Fruit fly (Drosophila melanogaster) whole organism: ENCODE data around the gene CG13097.

Source experiments
- CG8478 ChIP-seq: fragments of >200 bp; optimal IDR thresholded peaks from 2 replicates; lab custom pipeline; 2018; ENCODE audit warnings: inconsistent platforms
- EcR ChIP-seq, 2 experiments: fragments of >200 bp; optimal IDR thresholded peaks; 2 replicates each; lab custom pipeline; 2017; ENCODE audit warnings: missing biosample characterization in 2 of 2, missing genetic modification characterization in 2 of 2, missing genetic modification reagents in 2 of 2
- psq ChIP-seq: fragments of >200 bp; optimal IDR thresholded peaks from 2 replicates; lab custom pipeline; 2017

DNA sequence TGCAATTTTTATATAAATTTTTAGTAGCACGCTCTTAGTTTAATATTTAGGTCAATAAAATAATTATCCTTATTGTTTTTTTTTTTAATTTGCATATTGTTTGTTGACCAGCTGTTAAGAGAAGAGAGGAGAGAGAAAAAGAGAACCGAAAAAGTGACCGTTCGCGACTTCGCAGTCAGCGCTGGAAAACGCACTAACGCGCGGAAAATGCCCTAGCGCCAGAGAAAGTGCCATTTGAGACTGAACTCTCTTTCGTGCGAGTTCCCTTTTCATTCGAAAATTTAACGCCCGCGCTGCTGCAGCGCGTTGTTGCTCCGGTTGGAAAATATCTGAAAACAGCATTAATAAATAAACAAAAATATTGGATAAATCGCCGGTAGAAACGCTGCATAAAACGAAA lies 28.4 kb upstream of the CG13097 start:
- no peak for TF ChIP-seq psq (lab: Kevin White, UChicago)
- TF ChIP-seq CG8478 (lab: Kevin White, UChicago) = no peak
- TF ChIP-seq EcR (GFP tag; optimal IDR thresholded peaks at IDR 0.05; lab: Kevin White, UChicago) = no peak
